Fruit fly (Drosophila melanogaster) whole organism, embryonic: ENCODE data around the gene Gbeta76C.

Source experiments
- Atf3 ChIP-seq: fragments of 200-800 bp; sonication (Bioruptor generic); optimal IDR thresholded peaks from 3 replicates; lab custom pipeline; 2016; ENCODE audit warnings: missing biosample characterization, missing genetic modification characterization
- Bteb2 ChIP-seq: fragments of 200-800 bp; sonication (Bioruptor generic); optimal IDR thresholded peaks from 2 replicates; lab custom pipeline; 2016; ENCODE audit warnings: missing biosample characterization, missing genetic modification characterization
- CG1024 ChIP-seq: fragments of 200-800 bp; sonication (Bioruptor generic); IDR thresholded peaks from 2 replicates; pipeline ENCODE4 v1.3.6; 2022; ENCODE audit warnings: missing biosample characterization, missing genetic modification characterization
- CG10274 ChIP-seq: fragments of 200-800 bp; sonication (Bioruptor generic); optimal IDR thresholded peaks from 3 replicates; lab custom pipeline; 2017; ENCODE audit warnings: missing biosample characterization, mild to moderate bottlenecking, missing genetic modification characterization
- CG10321 ChIP-seq: fragments of 200-800 bp; sonication (Bioruptor generic); IDR thresholded peaks from 2 replicates; pipeline ENCODE4 v1.3.6; 2022; ENCODE audit warnings: missing biosample characterization, missing genetic modification characterization
- CG10431 ChIP-seq: fragments of 200-800 bp; sonication (Bioruptor generic); optimal IDR thresholded peaks from 3 replicates; lab custom pipeline; 2018; ENCODE audit warnings: missing biosample characterization, mild to moderate bottlenecking, missing genetic modification characterization
- CG11723 ChIP-seq: fragments of 200-800 bp; sonication (Bioruptor generic); optimal IDR thresholded peaks from 2 replicates; lab custom pipeline; 2017; ENCODE audit warnings: missing biosample characterization, mild to moderate bottlenecking, missing genetic modification characterization
- CG12104 ChIP-seq: fragments of 200-800 bp; sonication (Bioruptor generic); optimal IDR thresholded peaks from 3 replicates; lab custom pipeline; 2016; ENCODE audit warnings: missing biosample characterization, missing genetic modification characterization
- CG1233 ChIP-seq: fragments of 200-800 bp; sonication (Bioruptor generic); optimal IDR thresholded peaks from 4 replicates; lab custom pipeline; 2018; ENCODE audit warnings: missing biosample characterization, mild to moderate bottlenecking, missing genetic modification characterization
- CG13775 ChIP-seq: fragments of 200-800 bp; sonication (Bioruptor generic); optimal IDR thresholded peaks from 3 replicates; lab custom pipeline; 2017; ENCODE audit warnings: missing biosample characterization, mild to moderate bottlenecking, missing genetic modification characterization
- CG16863 ChIP-seq: fragments of 200-800 bp; sonication (Bioruptor generic); optimal IDR thresholded peaks from 3 replicates; lab custom pipeline; 2016; ENCODE audit warnings: missing biosample characterization, missing genetic modification characterization
- CG17186 ChIP-seq: fragments of 200-800 bp; sonication (Bioruptor generic); optimal IDR thresholded peaks from 3 replicates; lab custom pipeline; 2017; ENCODE audit warnings: missing biosample characterization, missing genetic modification reagents, missing genetic modification characterization
- CG17361 ChIP-seq: fragments of 200-800 bp; sonication (Bioruptor generic); IDR thresholded peaks from 3 replicates; pipeline ENCODE4 v1.3.6; 2022; ENCODE audit warnings: missing biosample characterization, missing genetic modification characterization
- CG1792 ChIP-seq: fragments of 200-800 bp; sonication (Bioruptor generic); optimal IDR thresholded peaks from 2 replicates; lab custom pipeline; 2016; ENCODE audit warnings: missing biosample characterization, missing genetic modification characterization
- CG2116 ChIP-seq: fragments of 200-800 bp; sonication (Bioruptor generic); optimal IDR thresholded peaks from 3 replicates; lab custom pipeline; 2018; ENCODE audit warnings: missing biosample characterization, mild to moderate bottlenecking, missing genetic modification characterization
- CG2678 ChIP-seq: fragments of 200-800 bp; sonication (Bioruptor generic); optimal IDR thresholded peaks from 3 replicates; lab custom pipeline; 2019; ENCODE audit warnings: missing biosample characterization, mild to moderate bottlenecking, missing genetic modification characterization, moderate library complexity
- CG2889 ChIP-seq: fragments of 200-800 bp; sonication (Bioruptor generic); IDR thresholded peaks from 3 replicates; pipeline ENCODE4 v1.3.6; 2022; ENCODE audit warnings: missing biosample characterization, missing genetic modification characterization
- CG32772 ChIP-seq: fragments of 200-800 bp; sonication (Bioruptor generic); IDR thresholded peaks from 2 replicates; pipeline ENCODE4 v1.3.6; 2022; ENCODE audit warnings: missing biosample characterization, missing genetic modification characterization
- CG34224 ChIP-seq: fragments of 200-800 bp; sonication (Bioruptor generic); IDR thresholded peaks from 3 replicates; pipeline ENCODE4 v1.3.6; 2022; ENCODE audit warnings: missing biosample characterization, missing genetic modification characterization; ENCODE audit not compliant: partially characterized antibody
- CG3838 ChIP-seq: fragments of 200-800 bp; sonication (Bioruptor generic); optimal IDR thresholded peaks from 3 replicates; lab custom pipeline; 2016; ENCODE audit warnings: missing biosample characterization, missing genetic modification characterization
- CG7556 ChIP-seq: fragments of 200-800 bp; sonication (Bioruptor generic); optimal IDR thresholded peaks from 2 replicates; lab custom pipeline; 2017; ENCODE audit warnings: missing biosample characterization, mild to moderate bottlenecking, missing genetic modification characterization
- CG8944 ChIP-seq: fragments of 200-800 bp; sonication (Bioruptor generic); optimal IDR thresholded peaks from 3 replicates; lab custom pipeline; 2016; ENCODE audit warnings: missing biosample characterization, missing genetic modification characterization
- Dp ChIP-seq: fragments of 200-800 bp; sonication (Bioruptor generic); optimal IDR thresholded peaks from 2 replicates; lab custom pipeline; 2018; ENCODE audit warnings: missing biosample characterization, mild to moderate bottlenecking, missing genetic modification characterization, moderate library complexity
- Drgx ChIP-seq: fragments of 200-800 bp; sonication (Bioruptor generic); IDR thresholded peaks from 2 replicates; pipeline ENCODE4 v1.3.6; 2022; ENCODE audit warnings: missing biosample characterization, missing genetic modification characterization
- Elba2 ChIP-seq: fragments of 200-800 bp; sonication (Bioruptor generic); optimal IDR thresholded peaks from 3 replicates; lab custom pipeline; 2016; ENCODE audit warnings: missing biosample characterization, missing genetic modification characterization
- Ets97D ChIP-seq: fragments of 200-800 bp; sonication (Bioruptor generic); optimal IDR thresholded peaks from 3 replicates; lab custom pipeline; 2016; ENCODE audit warnings: missing biosample characterization, missing genetic modification characterization
- HHEX ChIP-seq: fragments of 200-800 bp; sonication (Bioruptor generic); optimal IDR thresholded peaks from 3 replicates; lab custom pipeline; 2017; ENCODE audit warnings: missing biosample characterization, mild to moderate bottlenecking, missing genetic modification characterization, missing genetic modification reagents
- Hmr ChIP-seq: fragments of 200-800 bp; sonication (Bioruptor generic); optimal IDR thresholded peaks from 3 replicates; lab custom pipeline; 2017; ENCODE audit warnings: mild to moderate bottlenecking, missing biosample characterization, missing genetic modification reagents, missing genetic modification characterization
- MESR4 ChIP-seq: fragments of 200-800 bp; sonication (Bioruptor generic); optimal IDR thresholded peaks from 2 replicates; lab custom pipeline; 2018; ENCODE audit warnings: missing biosample characterization, mild to moderate bottlenecking, missing genetic modification characterization, moderate library complexity
- Nf-YB ChIP-seq: fragments of 200-800 bp; sonication (Bioruptor generic); optimal IDR thresholded peaks from 3 replicates; lab custom pipeline; 2019; ENCODE audit warnings: missing biosample characterization, mild to moderate bottlenecking, missing genetic modification characterization, moderate library complexity
- Pdp1 ChIP-seq, 2 experiments: fragments of 200-800 bp; sonication (Bioruptor generic); optimal IDR thresholded peaks; 3 replicates each; lab custom pipeline; 2016; ENCODE audit warnings: missing biosample characterization in 2 of 2, missing genetic modification characterization in 2 of 2, mild to moderate bottlenecking in 1 of 2, moderate library complexity in 1 of 2
- Spps ChIP-seq: fragments of 200-800 bp; sonication (Bioruptor generic); optimal IDR thresholded peaks from 2 replicates; lab custom pipeline; 2018; ENCODE audit warnings: missing biosample characterization, mild to moderate bottlenecking, missing genetic modification characterization
- Stat92E ChIP-seq, 3 experiments: fragments of >200 bp in 2 of 3; fragments of 200-800 bp in 1 of 3; sonication (Bioruptor generic) in 1 of 3; optimal IDR thresholded peaks; 2 replicates each; lab custom pipeline; 2017 to 2019; ENCODE audit warnings: missing biosample characterization in 3 of 3, missing genetic modification characterization in 3 of 3, mild to moderate bottlenecking in 1 of 3, moderate library complexity in 1 of 3
- Vsx1 ChIP-seq: fragments of 200-800 bp; sonication (Bioruptor generic); optimal IDR thresholded peaks from 2 replicates; lab custom pipeline; 2017; ENCODE audit warnings: missing biosample characterization, mild to moderate bottlenecking, missing genetic modification characterization, missing genetic modification reagents
- aop ChIP-seq: fragments of 200-800 bp; sonication (Bioruptor generic); IDR thresholded peaks from 2 replicates; pipeline ENCODE4 v1.3.6; 2022; ENCODE audit warnings: missing biosample characterization, missing genetic modification characterization
- ash1 ChIP-seq: fragments of 200-800 bp; sonication (Bioruptor generic); optimal IDR thresholded peaks from 2 replicates; lab custom pipeline; 2018; ENCODE audit warnings: missing biosample characterization, mild to moderate bottlenecking, missing genetic modification characterization
- cg ChIP-seq: fragments of 200-800 bp; sonication (Bioruptor generic); optimal IDR thresholded peaks from 3 replicates; lab custom pipeline; 2019; ENCODE audit warnings: missing biosample characterization, mild to moderate bottlenecking, missing genetic modification characterization, moderate library complexity
- chif ChIP-seq, 2 experiments: fragments of 200-800 bp; sonication (Bioruptor generic); optimal IDR thresholded peaks; 3 replicates each; lab custom pipeline; 2016; ENCODE audit warnings: missing biosample characterization in 2 of 2, missing genetic modification characterization in 2 of 2
- exex ChIP-seq: fragments of 200-800 bp; sonication (Bioruptor generic); optimal IDR thresholded peaks from 4 replicates; lab custom pipeline; 2018; ENCODE audit warnings: missing biosample characterization, mild to moderate bottlenecking, missing genetic modification characterization, moderate library complexity
- gsb-n ChIP-seq: fragments of 200-800 bp; sonication (Bioruptor generic); optimal IDR thresholded peaks from 3 replicates; lab custom pipeline; 2018; ENCODE audit warnings: missing biosample characterization, mild to moderate bottlenecking, missing genetic modification characterization
- hbn ChIP-seq: fragments of 200-800 bp; sonication (Bioruptor generic); IDR thresholded peaks from 2 replicates; pipeline ENCODE4 v1.3.6; 2022; ENCODE audit warnings: missing biosample characterization, missing genetic modification characterization; ENCODE audit not compliant: partially characterized antibody
- hkb ChIP-seq, 2 experiments: fragments of 200-800 bp in 1 of 2; fragments of >200 bp in 1 of 2; sonication (Bioruptor generic) in 1 of 2; IDR thresholded peaks in 1 of 2; optimal IDR thresholded peaks in 1 of 2; 2 replicates each; pipeline versions ENCODE4 v1.3.6 to Lab custom; 2017 to 2022; ENCODE audit warnings: missing biosample characterization in 1 of 2, missing genetic modification characterization in 1 of 2
- lov ChIP-seq, 2 experiments: fragments of 200-800 bp in 1 of 2; fragments of >200 bp in 1 of 2; sonication (Bioruptor generic) in 1 of 2; IDR thresholded peaks in 1 of 2; optimal IDR thresholded peaks in 1 of 2; 2 replicates in 1 of 2; 3 replicates in 1 of 2; pipeline versions ENCODE4 v1.3.6 to Lab custom; 2017 to 2022; ENCODE audit warnings: missing biosample characterization in 1 of 2, missing genetic modification characterization in 1 of 2
- nmo ChIP-seq: fragments of 200-800 bp; sonication (Bioruptor generic); optimal IDR thresholded peaks from 2 replicates; lab custom pipeline; 2018; ENCODE audit warnings: missing biosample characterization, mild to moderate bottlenecking, missing genetic modification characterization, moderate library complexity
- pnt ChIP-seq: fragments of 200-800 bp; sonication (Bioruptor generic); optimal IDR thresholded peaks from 3 replicates; lab custom pipeline; 2016; ENCODE audit warnings: missing biosample characterization, missing genetic modification characterization
- run ChIP-seq: fragments of 200-800 bp; sonication (Bioruptor generic); optimal IDR thresholded peaks from 3 replicates; lab custom pipeline; 2018; ENCODE audit warnings: missing biosample characterization, mild to moderate bottlenecking, missing genetic modification characterization
- scrt ChIP-seq: fragments of 200-800 bp; sonication (Bioruptor generic); optimal IDR thresholded peaks from 2 replicates; lab custom pipeline; 2018; ENCODE audit warnings: missing biosample characterization, mild to moderate bottlenecking, missing genetic modification characterization, moderate library complexity
- zen2 ChIP-seq: fragments of 200-800 bp; sonication (Bioruptor generic); IDR thresholded peaks from 3 replicates; pipeline ENCODE4 v1.3.6; 2022; ENCODE audit warnings: missing biosample characterization, missing genetic modification characterization; ENCODE audit not compliant: partially characterized antibody

Gbeta76C gene

dm6 chr3L:19687200-19687687 is at the start of gene Gbeta76C, which contains the start of gene CG8765 (continued):
- peak; percentile 29; the same call in 1 of the 3 replicates for TF ChIP-seq CG17361 (GFP tag; lab: Robert Waterston, UW)
- TF ChIP-seq CG17186 (GFP tag; lab: Kevin White, UChicago) = peak; percentile 90
- TF ChIP-seq pnt (GFP tag; lab: Kevin White, UChicago) = peak; percentile 34
- TF ChIP-seq ash1 (GFP tag; lab: Kevin White, UChicago) = no peak
- no peak for TF ChIP-seq CG3838
- TF ChIP-seq Stat92E (GFP tag; optimal IDR thresholded peaks at IDR 0.05; lab: Kevin White, UChicago) = peak in 1 of 3 experiments; percentile 77
- TF ChIP-seq MESR4 (GFP tag; lab: Kevin White, UChicago) = peak; percentile 71
- peak; percentile 53 for TF ChIP-seq Bteb2 (GFP tag; lab: Kevin White, UChicago)
- no peak for TF ChIP-seq HHEX (GFP tag; lab: Kevin White, UChicago)
- no peak for TF ChIP-seq gsb-n
- TF ChIP-seq CG7556 (GFP tag; lab: Kevin White, UChicago) = no peak
- no peak for TF ChIP-seq Vsx1
- no peak for TF ChIP-seq cg (GFP tag; lab: Kevin White, UChicago)
- no peak for TF ChIP-seq Drgx
- TF ChIP-seq CG16863 (GFP tag; lab: Kevin White, UChicago) = no peak
- TF ChIP-seq nmo (GFP tag; lab: Kevin White, UChicago) = peak; percentile 45
- peak; percentile 74 for TF ChIP-seq Hmr (GFP tag; lab: Kevin White, UChicago)
- no peak for TF ChIP-seq lov (optimal IDR thresholded peaks at IDR 0.05; lab: Kevin White, UChicago)
- no peak for TF ChIP-seq lov (GFP tag; IDR thresholded peaks at IDR 0.05; lab: Robert Waterston, UW)
- TF ChIP-seq exex (tag; lab: Kevin White, UChicago) = no peak
- no peak for TF ChIP-seq CG1233 (GFP tag; lab: Kevin White, UChicago)
- TF ChIP-seq CG2889 = no peak
- peak; percentile 61; the same call in 2 of the 3 replicates for TF ChIP-seq CG34224 (GFP tag; lab: Robert Waterston, UW)
- TF ChIP-seq scrt (GFP tag; lab: Kevin White, UChicago) = no peak
- TF ChIP-seq CG8944 (GFP tag; lab: Kevin White, UChicago) = peak; percentile 40
- peak; percentile 92 for TF ChIP-seq Ets97D (GFP tag; lab: Kevin White, UChicago)
- TF ChIP-seq Spps (tag; lab: Kevin White, UChicago) = no peak
- TF ChIP-seq aop (GFP tag; lab: Robert Waterston, UW) = no peak
- no peak for TF ChIP-seq CG10431 (GFP tag; lab: Kevin White, UChicago)
- TF ChIP-seq CG12104 (GFP tag; lab: Kevin White, UChicago) = no peak
- no peak for TF ChIP-seq CG10274 (GFP tag; lab: Kevin White, UChicago)
- TF ChIP-seq CG1792 = peak; percentile 20
- peak; percentile 62 for TF ChIP-seq CG2116 (GFP tag; lab: Kevin White, UChicago)
- no peak for TF ChIP-seq Atf3
- peak; percentile 38 to 54 for TF ChIP-seq chif (GFP tag; optimal IDR thresholded peaks at IDR 0.05; lab: Kevin White, UChicago)
- TF ChIP-seq CG2678 (tag; lab: Kevin White, UChicago) = no peak
- TF ChIP-seq Elba2 (GFP tag; lab: Kevin White, UChicago) = peak; percentile 58
- TF ChIP-seq run (tag; lab: Kevin White, UChicago) = no peak
- TF ChIP-seq CG11723 = no peak
- no peak; the same call in 2 of the 3 replicates for TF ChIP-seq zen2 (GFP tag; lab: Robert Waterston, UW)
- TF ChIP-seq Pdp1 (GFP tag; optimal IDR thresholded peaks at IDR 0.05; lab: Kevin White, UChicago) = peak; percentile 18 to 95
- no peak for TF ChIP-seq CG10321 (GFP tag; lab: Robert Waterston, UW)
- peak; percentile 99 for TF ChIP-seq Dp (GFP tag; lab: Kevin White, UChicago)
- TF ChIP-seq CG1024 (GFP tag; lab: Robert Waterston, UW) = no peak
- TF ChIP-seq Nf-YB = peak; percentile 31
- TF ChIP-seq CG13775 = no peak
- no peak for TF ChIP-seq CG32772 (GFP tag; lab: Robert Waterston, UW)
- peak; percentile 74 for TF ChIP-seq hkb (optimal IDR thresholded peaks at IDR 0.05; lab: Kevin White, UChicago)
- 0 out of 2 replicates have a peak, but pooled peaks have one; percentile 29 for TF ChIP-seq hkb (GFP tag; IDR thresholded peaks at IDR 0.05; lab: Robert Waterston, UW)
- no peak for TF ChIP-seq hbn (GFP tag; lab: Robert Waterston, UW)
